Fruit fly (Drosophila melanogaster) whole organism, larva: ENCODE results near the gene lsn.

Experiments
- noc ChIP-seq: fragments of 200-800 bp; sonication (Bioruptor generic); optimal IDR thresholded peaks from 3 replicates; lab custom pipeline; 2019; ENCODE audit warnings: missing biosample characterization, mild to moderate bottlenecking, missing genetic modification characterization, moderate library complexity

The lsn gene

DNA sequence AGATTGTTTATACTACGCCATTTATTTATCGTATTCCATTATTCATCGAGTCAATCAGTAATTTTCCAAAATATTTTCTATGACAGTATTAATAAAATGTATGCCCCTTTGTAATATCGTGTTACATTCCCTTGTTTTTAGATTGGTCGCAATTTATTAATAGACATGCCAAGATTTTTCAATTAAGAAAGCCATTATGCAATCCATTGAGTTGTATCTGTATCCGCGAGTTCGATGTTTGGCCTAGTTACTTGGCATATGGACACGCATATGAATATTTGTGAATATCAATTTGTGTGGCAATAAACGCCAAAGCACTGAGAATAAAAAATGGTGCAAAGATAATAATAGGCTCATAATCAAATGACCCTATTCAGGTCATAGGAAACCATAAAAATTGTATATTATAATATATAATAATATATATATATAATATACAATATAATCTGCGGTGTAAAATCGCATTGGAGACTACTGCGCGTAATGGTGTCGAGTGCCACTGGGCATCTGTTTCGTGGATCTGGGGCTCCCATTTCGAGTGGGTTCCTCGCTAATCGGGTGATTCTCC is 1.1 kb upstream of the lsn start:
- TF ChIP-seq noc (tag; lab: Kevin White, UChicago): no peak

DNA sequence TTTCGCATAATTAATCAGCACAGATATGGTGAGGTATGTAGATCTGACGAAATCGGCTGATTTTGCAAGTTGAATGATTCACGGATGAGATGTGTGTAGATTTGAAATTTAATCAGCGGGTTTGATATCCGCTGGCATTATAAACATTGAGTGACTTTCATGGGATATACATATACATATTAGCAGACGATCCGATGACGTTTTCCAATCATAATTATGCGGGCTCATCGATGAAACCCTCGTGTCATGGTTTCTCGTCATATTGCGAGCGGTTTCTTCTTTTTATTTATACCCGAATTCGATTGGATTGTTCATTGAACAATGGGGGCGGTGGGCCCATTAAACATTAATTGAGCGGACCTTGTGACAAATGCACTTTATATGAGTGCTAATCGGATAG is 484 bp upstream of the lsn start:
- no peak for TF ChIP-seq noc (tag; lab: Kevin White, UChicago)

DNA sequence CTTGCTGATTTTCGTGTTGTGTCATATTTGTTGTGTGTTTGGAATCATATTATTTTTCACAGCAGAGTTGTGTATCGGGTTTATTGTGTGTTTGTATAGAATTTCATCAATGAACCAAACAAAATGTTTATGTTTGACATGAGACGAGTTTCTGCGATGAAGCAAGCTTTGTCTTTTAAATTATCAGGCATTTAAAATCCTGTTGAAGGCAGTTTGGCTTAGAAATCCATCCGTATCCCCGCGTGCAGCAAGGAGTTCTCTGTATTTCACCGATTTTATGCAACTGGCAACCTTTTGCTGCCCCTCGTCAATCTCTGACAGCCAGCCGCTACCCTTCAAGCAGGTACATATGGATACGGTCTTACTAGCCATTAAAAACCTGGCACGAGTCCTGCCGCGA is 2.9 kb downstream of the lsn start, which contains the start of the genes CG6569 and Cby:
Gene CG6569 (minus strand): TSS at position 101 of the 400 bp plus-strand sequence.
Gene Cby (plus strand): TSS at position 185 of the 400 bp plus-strand sequence.
- TF ChIP-seq noc (tag; lab: Kevin White, UChicago): no peak

DNA sequence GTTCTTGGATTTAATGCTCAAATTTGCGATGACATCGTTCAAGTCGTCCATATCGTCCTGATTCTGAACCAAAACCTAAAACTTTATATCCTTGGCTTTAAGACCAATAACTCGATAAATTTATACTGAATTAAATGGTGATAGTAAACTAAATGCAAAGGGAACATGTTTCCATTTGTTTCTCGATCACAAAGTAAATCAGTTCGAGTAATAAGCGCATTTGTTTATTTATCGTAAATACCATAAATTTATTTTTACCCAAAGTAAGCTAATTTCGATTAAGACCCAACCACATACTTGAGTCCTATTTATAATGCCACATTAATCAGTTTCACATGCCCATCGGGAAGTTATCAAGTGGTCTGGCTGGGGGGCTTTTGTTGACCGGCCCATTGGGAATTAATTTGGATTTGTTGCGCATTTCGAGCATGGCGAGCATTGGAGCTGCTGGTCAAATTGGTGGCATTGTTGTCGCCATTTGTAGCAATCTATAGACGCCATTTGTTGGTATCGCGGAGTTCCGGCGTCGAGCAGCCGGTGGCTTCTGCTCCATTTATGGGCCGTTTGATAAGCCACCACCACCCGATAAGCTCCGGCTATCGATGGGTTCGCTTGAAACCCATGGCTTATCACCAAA is 4.6 kb downstream of the lsn start, which contains the start of gene CG31174:
Gene CG31174 (minus strand): TSS at position 51 of the 637 bp plus-strand sequence.
- no peak for TF ChIP-seq noc (tag; lab: Kevin White, UChicago)

DNA sequence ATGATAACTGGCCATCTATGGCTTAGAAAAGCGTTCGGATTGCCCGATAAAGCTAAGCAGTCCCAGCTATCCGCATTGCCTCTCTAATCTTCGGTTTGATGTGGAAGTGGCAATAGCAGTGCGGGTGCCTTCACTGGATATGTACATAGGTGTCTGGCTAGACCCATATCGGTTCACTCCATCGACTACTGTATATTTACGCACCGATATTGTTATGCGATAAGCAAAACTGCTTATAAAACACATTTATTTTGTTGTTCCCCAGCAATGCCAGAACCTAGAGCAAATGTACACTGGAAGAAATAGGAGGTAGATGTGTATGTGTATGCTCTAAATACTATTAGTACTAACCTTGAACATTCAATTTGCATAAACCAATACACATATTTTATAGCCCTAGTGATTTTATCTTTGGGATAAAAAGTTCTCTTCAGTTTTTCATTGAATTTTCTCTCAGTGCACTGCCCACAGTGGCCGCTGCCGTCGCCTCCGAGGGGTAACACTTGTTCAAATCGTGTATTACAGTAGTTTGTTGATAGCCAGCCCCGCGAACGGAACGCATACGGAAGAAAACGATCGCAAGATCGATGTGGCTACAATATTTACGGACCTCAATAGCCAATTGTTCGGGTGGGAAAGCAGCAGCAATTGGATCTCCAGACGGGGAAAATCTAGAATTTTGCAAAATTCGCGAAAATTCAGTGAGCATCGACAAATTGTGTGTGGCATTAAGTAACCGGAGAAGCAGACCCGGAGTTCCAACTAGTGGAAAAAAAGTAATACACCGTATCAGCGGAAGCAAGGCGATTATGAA is 5.4 kb downstream of the lsn start, which contains the start of gene CG31431:
Gene CG31431 (plus strand): TSS at position 524 of the 814 bp plus-strand sequence.
- peak; percentile 99 for TF ChIP-seq noc (tag; lab: Kevin White, UChicago)

DNA sequence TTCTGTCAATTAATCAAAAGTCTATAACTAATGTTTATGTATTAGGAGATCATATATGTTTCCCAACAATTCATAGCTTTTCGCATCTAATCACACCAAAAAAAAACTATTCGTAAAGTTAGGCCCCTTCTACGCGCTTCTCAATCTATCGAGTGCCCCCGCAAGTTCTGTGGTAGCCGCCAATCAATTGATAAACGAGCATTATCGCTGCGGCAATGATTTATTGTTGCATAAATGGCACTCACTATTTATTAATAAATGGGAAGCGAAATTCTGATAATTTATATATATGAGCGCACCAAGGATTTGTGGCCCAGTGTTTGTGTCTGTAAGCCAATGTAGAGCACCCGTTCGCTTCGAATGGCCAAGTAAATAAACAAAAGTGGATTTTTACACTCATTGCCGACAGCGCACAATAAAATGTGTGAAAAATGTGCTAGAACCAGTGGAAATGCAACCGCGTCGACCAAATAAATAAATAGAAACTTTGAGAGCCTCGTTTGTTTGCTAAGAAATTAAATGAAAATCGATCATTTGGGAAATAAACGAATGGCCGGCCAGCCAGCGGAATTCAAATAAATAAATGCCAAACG is 6.5 kb downstream of the lsn start:
- peak; percentile 13 for TF ChIP-seq noc (tag; lab: Kevin White, UChicago)

DNA sequence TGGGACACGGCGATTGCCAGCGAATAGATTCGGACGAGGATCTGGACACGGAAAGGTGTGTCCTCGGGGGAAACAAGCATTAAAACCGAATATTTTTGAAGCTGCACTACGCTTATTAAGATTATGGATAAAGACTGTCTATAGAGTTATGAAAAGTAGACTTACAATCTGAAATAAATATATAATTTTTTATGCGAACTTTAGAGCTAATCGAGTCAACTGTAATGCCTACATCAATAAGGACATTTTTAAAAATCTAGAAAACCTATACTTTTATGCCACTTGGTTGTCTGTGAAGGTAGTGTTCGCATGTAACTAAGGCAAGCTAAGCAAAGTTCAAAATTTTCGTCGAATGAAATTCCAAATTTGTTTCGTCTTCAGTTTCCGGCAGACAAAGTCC is 8.5 kb downstream of the lsn start, which contains the start of gene CG31178:
Gene CG31178 (plus strand): TSS at position 301 of the 400 bp plus-strand sequence.
- no peak for TF ChIP-seq noc (tag; lab: Kevin White, UChicago)

DNA sequence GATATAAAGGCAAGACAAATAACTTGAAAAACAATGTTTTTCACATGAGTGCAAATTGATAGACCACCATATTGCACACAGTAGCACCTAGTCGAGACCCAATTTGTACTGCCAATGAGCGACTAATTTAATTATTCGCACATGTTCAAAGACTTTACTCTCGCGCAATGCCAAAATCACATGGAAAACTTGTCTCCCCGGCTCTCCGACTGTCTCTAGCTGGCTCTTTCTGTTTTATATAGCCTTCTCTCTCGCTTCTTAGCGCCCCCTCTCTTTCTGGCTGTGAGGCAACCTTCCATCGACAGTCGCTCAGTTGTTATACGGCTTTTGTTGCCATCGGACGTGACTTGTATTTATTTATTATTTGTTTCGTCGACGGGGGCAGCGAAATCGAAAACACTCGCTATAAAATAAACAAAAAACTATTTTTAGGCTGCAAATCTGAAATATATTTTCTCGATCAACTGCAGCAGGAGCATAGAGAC is 10.1 kb downstream of the lsn start, which contains the start of gene CG6656:
Gene CG6656 (plus strand): TSS at position 312 of the 485 bp plus-strand sequence.
- TF ChIP-seq noc (tag; lab: Kevin White, UChicago): peak; percentile 46

DNA sequence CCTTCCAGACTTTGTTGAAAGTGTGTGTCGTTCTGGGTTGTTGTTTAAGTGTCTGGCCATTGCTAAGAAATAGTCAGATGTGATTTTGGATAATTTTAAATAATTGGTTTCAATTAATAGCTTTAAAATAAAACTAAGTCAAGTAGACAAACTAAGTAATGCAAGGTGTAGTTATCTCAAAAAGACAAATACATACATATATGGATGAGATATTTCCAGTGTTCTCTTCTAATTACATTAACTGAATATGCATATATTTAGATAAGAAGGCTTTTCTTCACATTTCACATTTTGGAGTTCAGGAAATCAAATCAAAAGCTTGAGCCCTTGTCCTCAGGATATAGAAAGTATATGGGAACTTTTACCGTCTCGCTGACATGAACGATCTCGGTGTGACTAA is 12.7 kb downstream of the lsn start, which contains the start of gene P5CDh2:
Gene P5CDh2 (plus strand): TSS at position 301 of the 400 bp plus-strand sequence.
- TF ChIP-seq noc (tag; lab: Kevin White, UChicago): no peak

DNA sequence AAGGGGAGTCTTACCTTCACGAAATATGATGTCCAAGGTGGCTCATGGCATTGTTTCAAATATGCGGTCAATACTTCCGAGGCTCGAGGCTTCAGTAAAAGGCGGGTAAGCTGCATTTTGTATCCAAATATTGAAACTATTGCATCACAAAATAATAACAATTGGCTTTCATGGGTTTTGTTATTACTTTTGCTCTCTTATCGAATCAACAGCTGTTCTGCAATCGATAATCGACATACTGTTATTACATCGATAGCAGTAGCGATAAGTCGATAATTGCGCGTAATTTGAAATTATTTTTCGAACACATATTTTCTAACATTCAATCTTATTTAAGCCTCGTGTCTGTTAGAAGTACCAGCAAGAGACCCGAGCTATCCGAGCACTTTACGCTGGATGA is 13.5 kb downstream of the lsn start, which contains the start of gene CG34148:
Gene CG34148 (minus strand): TSS at position 214 of the 400 bp plus-strand sequence.
- no peak for TF ChIP-seq noc (tag; lab: Kevin White, UChicago)

DNA sequence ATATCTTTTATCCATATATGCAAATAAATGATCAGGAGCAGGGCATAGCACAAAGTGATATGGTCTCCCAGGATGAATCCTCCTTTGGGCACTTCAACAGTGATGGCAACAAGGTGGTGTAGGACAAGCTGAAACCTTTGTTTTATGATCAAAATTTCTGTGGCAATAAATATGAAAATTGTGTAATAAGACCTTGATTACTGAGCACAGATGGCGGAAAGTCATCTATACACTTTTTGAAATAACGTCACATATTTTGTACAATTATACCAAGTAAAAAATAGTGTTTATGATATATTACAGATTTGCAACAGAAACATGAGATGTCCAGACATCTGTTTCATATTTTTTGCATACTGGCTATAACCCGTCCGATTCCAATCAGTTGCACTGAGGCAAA is 15.5 kb downstream of the lsn start, which contains the start of gene CG31465:
Gene CG31465 (plus strand): TSS at position 301 of the 400 bp plus-strand sequence.
- TF ChIP-seq noc (tag; lab: Kevin White, UChicago): no peak

DNA sequence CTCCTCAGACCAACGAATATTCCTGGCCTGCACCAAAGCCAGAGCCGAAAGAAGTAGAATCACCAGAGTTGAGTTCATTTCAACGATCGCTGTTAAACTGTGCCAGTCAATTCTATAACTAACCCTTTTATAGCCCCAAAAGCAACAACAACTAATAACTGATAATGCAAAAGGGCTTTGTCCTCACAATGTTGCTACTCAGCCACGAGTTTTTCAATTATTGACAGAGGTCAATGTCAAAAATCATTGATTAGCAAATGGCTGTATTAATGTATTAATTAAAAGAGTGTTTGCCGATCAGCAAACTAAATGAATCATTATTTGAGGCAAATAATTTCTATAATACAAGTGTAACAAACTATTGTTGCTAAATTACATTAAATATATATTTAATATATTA is 19.4 kb downstream of the lsn start, which contains the start of gene fit:
Gene fit (minus strand): TSS at position 101 of the 400 bp plus-strand sequence.
- TF ChIP-seq noc (tag; lab: Kevin White, UChicago): no peak

DNA sequence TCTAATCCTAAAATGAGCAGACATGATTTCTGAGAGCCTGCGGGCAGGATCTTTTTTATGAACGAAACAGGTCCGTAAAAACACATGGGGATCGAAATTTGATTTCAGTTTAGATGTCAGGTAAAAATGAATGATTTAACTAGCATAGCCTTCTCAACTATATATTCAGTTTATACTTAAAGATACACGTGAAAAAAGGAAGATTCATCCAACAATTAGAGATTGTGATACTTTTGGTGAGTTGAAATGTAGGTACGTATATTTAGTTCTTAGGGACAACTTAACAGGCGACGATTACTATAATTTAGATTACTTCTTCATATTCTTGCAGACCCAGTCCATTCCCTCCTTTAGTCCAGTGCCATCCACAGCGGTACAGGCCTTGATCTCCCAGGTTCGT is 20.5 kb downstream of the lsn start, which contains the start of gene CG17819:
Gene CG17819 (minus strand): TSS at position 101 of the 400 bp plus-strand sequence.
- TF ChIP-seq noc (tag; lab: Kevin White, UChicago): no peak

DNA sequence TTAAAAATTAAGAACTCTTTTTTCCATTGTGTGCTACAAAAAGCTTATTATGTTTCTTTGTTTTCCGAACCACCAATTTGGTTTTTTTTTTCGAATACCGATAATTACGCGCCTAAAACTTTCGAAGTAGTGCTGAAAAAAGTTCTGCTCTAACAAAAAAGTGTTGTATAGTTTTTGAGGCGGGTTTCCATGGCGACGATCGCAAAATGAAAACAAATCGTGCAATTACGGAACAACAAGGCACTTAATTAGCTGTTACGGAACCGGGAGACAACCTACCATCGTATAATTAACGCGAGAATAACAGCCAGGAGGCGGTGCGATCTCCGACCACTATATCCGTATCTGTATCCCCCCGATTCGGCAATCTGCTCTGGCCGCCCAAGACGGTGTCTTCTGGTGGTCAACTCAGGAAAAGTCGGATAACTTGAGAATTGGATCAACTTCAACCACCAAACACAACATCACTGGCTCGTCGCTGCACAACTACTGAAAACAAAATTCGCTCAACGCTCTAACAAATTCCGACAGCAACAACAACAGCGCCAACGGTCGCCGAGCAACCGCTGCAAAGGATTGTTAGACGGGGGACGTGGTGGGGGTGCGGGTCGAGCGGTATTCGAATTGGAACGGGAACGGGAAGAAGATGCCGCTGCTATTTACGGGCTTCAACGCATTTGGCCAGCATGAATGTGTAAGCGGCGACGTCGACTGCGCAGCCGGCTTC is 22.1 kb downstream of the lsn start, which contains the start of the genes CG6678 and dnd:
Gene CG6678 (plus strand): TSS at position 169 of the 727 bp plus-strand sequence.
Gene dnd (minus strand): TSS at position 495 of the 727 bp plus-strand sequence.
- no peak for TF ChIP-seq noc (tag; lab: Kevin White, UChicago)
